Worm (Caenorhabditis elegans): ENCODE measurements around the gene cox-6B.

DNA sequence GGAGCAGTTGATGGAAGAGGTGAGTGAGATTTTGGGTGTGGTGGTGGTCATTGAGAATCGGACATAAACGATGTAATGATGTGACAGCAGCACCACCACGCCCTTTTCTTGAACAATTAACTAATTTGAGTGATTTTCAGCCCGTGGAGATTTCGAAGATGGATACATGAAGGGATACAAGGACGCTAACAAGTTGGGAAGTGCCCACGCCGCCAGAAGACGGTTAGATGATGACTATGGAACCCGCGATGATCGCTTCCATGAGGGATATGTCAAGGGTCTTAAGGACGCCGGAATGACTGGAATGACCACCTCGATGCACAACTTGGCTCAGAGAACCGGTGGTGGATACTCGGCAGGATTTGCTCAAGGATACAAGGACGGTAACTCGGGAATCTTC lies 21.4 kb upstream of the cox-6B start:
- no peak for TF ChIP-seq ama-1 (optimal IDR thresholded peaks at IDR 0.05)
- no peak for TF ChIP-seq flt-1 (GFP tag; IDR thresholded peaks at IDR 0.05)
- TF ChIP-seq B0310.2 (tag; optimal IDR thresholded peaks at IDR 0.05), result no peak
- TF ChIP-seq scrt-1 (GFP tag; IDR thresholded peaks at IDR 0.05), result no peak
- TF ChIP-seq sea-1 (GFP tag; conservative IDR thresholded peaks at IDR 0.05), result no peak
- no peak for TF ChIP-seq F13C5.2 (tag; optimal IDR thresholded peaks at IDR 0.05)
- no peak for TF ChIP-seq tbx-11 (GFP tag; IDR thresholded peaks at IDR 0.05)
- TF ChIP-seq hnd-1 (tag; optimal IDR thresholded peaks at IDR 0.05), result no peak
- no peak for TF ChIP-seq ets-7 (tag; optimal IDR thresholded peaks at IDR 0.05)
- no peak for TF ChIP-seq hmbx-1 (tag; optimal IDR thresholded peaks at IDR 0.05)
- TF ChIP-seq tbx-37 (GFP tag; conservative IDR thresholded peaks at IDR 0.05), result no peak
- no peak for TF ChIP-seq aly-1 (tag; optimal IDR thresholded peaks at IDR 0.05)

All from whole organism, early embryonic.